Worm (Caenorhabditis elegans) whole organism, mixed stage, embryonic: ENCODE measurements around the gene srbc-19.
"Not testable (repeated sequence)": the region's sequence is repeated elsewhere in the genome, so short reads cannot be mapped to it uniquely, and the experiment has no call there.

Source experiments
- M03D4.4 ChIP-seq: sonication (generic microtip); optimal IDR thresholded peaks from 2 replicates; lab custom pipeline; 2017; ENCODE audit warnings: mild to moderate bottlenecking, missing genetic modification characterization, missing compliant biosample characterization
- bed-3 ChIP-seq: fragments of 200-800 bp; sonication (Bioruptor generic); optimal IDR thresholded peaks from 3 replicates; lab custom pipeline; 2018; ENCODE audit warnings: mild to moderate bottlenecking, missing genetic modification characterization, moderate library complexity, missing compliant biosample characterization
- blmp-1 ChIP-seq: fragments of 150-350 bp; optimal IDR thresholded peaks from 2 replicates; lab custom pipeline; 2014; ENCODE audit warnings: missing biosample characterization, missing genetic modification characterization
- ceh-39 ChIP-seq: fragments of 150-350 bp; optimal IDR thresholded peaks from 2 replicates; lab custom pipeline; 2014; ENCODE audit warnings: missing biosample characterization, missing genetic modification characterization
- ceh-43 ChIP-seq: fragments of 200-800 bp; sonication (Bioruptor generic); optimal IDR thresholded peaks from 2 replicates; lab custom pipeline; 2018; ENCODE audit warnings: mild to moderate bottlenecking, missing genetic modification characterization, moderate library complexity, missing compliant biosample characterization
- ceh-83 ChIP-seq: fragments of 200-800 bp; sonication (Bioruptor generic); optimal IDR thresholded peaks from 2 replicates; lab custom pipeline; 2018; ENCODE audit warnings: mild to moderate bottlenecking, missing genetic modification characterization, missing compliant biosample characterization
- cnd-1 ChIP-seq: fragments of 200-800 bp; sonication (Bioruptor generic); optimal IDR thresholded peaks from 2 replicates; lab custom pipeline; 2018; ENCODE audit warnings: mild to moderate bottlenecking, missing genetic modification characterization, missing compliant biosample characterization
- drap-1 ChIP-seq: fragments of 200-800 bp; sonication (Bioruptor generic); optimal IDR thresholded peaks from 3 replicates; lab custom pipeline; 2018; ENCODE audit warnings: mild to moderate bottlenecking, missing genetic modification characterization, missing compliant biosample characterization
- elt-1 ChIP-seq: sonication (generic microtip); optimal IDR thresholded peaks from 2 replicates; lab custom pipeline; 2017; ENCODE audit warnings: missing genetic modification characterization, mild to moderate bottlenecking, missing compliant biosample characterization, antibody characterized with exemption, moderate library complexity, borderline replicate concordance; ENCODE audit not compliant: insufficient read depth
- flh-1 ChIP-seq: fragments of 200-800 bp; sonication (Bioruptor generic); optimal IDR thresholded peaks from 2 replicates; lab custom pipeline; 2018; ENCODE audit warnings: mild to moderate bottlenecking, missing genetic modification characterization, moderate library complexity, missing compliant biosample characterization
- ham-2 ChIP-seq: fragments of 200-800 bp; sonication (Bioruptor generic); optimal IDR thresholded peaks from 2 replicates; lab custom pipeline; 2018; ENCODE audit warnings: mild to moderate bottlenecking, missing genetic modification characterization, missing compliant biosample characterization
- hlh-1 ChIP-seq: fragments of 150-350 bp; optimal IDR thresholded peaks from 2 replicates; lab custom pipeline; 2014; ENCODE audit warnings: missing biosample characterization, missing genetic modification reagents, missing genetic modification characterization
- lin-13 ChIP-seq: fragments of 150-350 bp; optimal IDR thresholded peaks from 2 replicates; lab custom pipeline; 2014; ENCODE audit warnings: missing biosample characterization, missing genetic modification characterization
- lin-32 ChIP-seq: fragments of 200-800 bp; sonication (Bioruptor generic); optimal IDR thresholded peaks from 2 replicates; lab custom pipeline; 2018; ENCODE audit warnings: mild to moderate bottlenecking, missing genetic modification characterization, missing compliant biosample characterization
- mep-1 ChIP-seq: fragments of 150-350 bp; optimal IDR thresholded peaks from 2 replicates; lab custom pipeline; 2017; ENCODE audit warnings: missing biosample characterization, missing genetic modification reagents, missing genetic modification characterization, inconsistent platforms
- mls-2 ChIP-seq: sonication (generic microtip); optimal IDR thresholded peaks from 2 replicates; lab custom pipeline; 2016; ENCODE audit warnings: mild to moderate bottlenecking, missing genetic modification characterization, moderate library complexity, missing compliant biosample characterization
- nhr-2 ChIP-seq: fragments of 150-350 bp; optimal IDR thresholded peaks from 2 replicates; lab custom pipeline; 2014; ENCODE audit warnings: missing biosample characterization, missing genetic modification characterization
- nhr-28 ChIP-seq: fragments of 150-350 bp; optimal IDR thresholded peaks from 2 replicates; lab custom pipeline; 2014; ENCODE audit warnings: missing biosample characterization, missing genetic modification characterization
- nhr-76 ChIP-seq: sonication (generic microtip); optimal IDR thresholded peaks from 2 replicates; lab custom pipeline; 2017; ENCODE audit warnings: missing biosample characterization, missing genetic modification characterization
- pha-4 ChIP-seq: fragments of 150-350 bp; optimal IDR thresholded peaks from 2 replicates; lab custom pipeline; 2018; ENCODE audit warnings: missing biosample characterization, missing genetic modification reagents, missing genetic modification characterization
- sem-2 ChIP-seq: fragments of 200-800 bp; sonication (Bioruptor generic); optimal IDR thresholded peaks from 2 replicates; lab custom pipeline; 2018; ENCODE audit warnings: mild to moderate bottlenecking, missing genetic modification characterization, missing compliant biosample characterization
- snpc-4 ChIP-seq: fragments of 150-350 bp; optimal IDR thresholded peaks from 2 replicates; lab custom pipeline; 2014; ENCODE audit warnings: missing biosample characterization, missing genetic modification characterization
- sptf-1 ChIP-seq: sonication (generic microtip); optimal IDR thresholded peaks from 2 replicates; lab custom pipeline; 2017; ENCODE audit warnings: mild to moderate bottlenecking, missing genetic modification characterization, moderate library complexity, missing compliant biosample characterization
- tbx-8 ChIP-seq: fragments of 200-800 bp; sonication (Bioruptor generic); optimal IDR thresholded peaks from 2 replicates; lab custom pipeline; 2018; ENCODE audit warnings: mild to moderate bottlenecking, missing genetic modification characterization, moderate library complexity, missing compliant biosample characterization
- unc-120 ChIP-seq: sonication (generic microtip); optimal IDR thresholded peaks from 2 replicates; lab custom pipeline; 2017; ENCODE audit warnings: missing genetic modification characterization, missing compliant biosample characterization; ENCODE audit not compliant: poor library complexity, severe bottlenecking
- unc-39 ChIP-seq: fragments of 150-350 bp; optimal IDR thresholded peaks from 2 replicates; lab custom pipeline; 2014; ENCODE audit warnings: missing biosample characterization, missing genetic modification characterization
- unc-62 ChIP-seq: fragments of 150-350 bp; optimal IDR thresholded peaks from 2 replicates; lab custom pipeline; 2014; ENCODE audit warnings: missing biosample characterization, missing genetic modification reagents, missing genetic modification characterization
- zip-8 ChIP-seq: fragments of 150-350 bp; optimal IDR thresholded peaks from 2 replicates; lab custom pipeline; 2014; ENCODE audit warnings: missing biosample characterization, missing genetic modification characterization
- ztf-11 ChIP-seq: fragments of 150-350 bp; optimal IDR thresholded peaks from 2 replicates; lab custom pipeline; 2014; ENCODE audit warnings: missing biosample characterization, missing genetic modification characterization

Gene srbc-19

DNA sequence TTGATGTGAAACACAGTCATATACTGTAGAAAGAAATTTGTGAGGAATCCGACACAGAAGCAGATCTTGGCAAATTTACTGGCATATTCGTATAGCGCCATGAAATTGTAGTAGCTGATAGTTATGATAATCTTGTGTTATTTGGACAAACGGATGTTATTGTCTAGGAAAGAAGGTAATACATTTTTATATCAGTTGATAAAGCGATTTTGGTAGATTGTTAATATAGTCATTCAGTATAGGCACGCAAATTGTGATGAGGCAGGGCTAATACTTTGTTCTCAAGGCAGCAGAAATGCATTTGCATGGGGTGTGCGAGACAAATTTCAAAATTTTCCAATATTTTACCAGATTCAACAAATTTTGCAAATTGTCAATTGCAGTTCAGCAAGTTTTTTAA, 20.5 kb downstream of the srbc-19 start, which contains the start of gene str-52:
Gene str-52, minus strand, starts transcription at position 101 of the 400 bp plus-strand sequence.
- TF ChIP-seq unc-62 (GFP tag; lab: Kevin White, UChicago) (no peak), nhr-28 (tag; lab: Kevin White, UChicago) (no peak), snpc-4 (no peak), mls-2 (tag; lab: Kevin White, UChicago) (no peak), lin-32 (GFP tag; lab: Kevin White, UChicago) (no peak), sem-2 (GFP tag; lab: Kevin White, UChicago) (no peak), ceh-83 (GFP tag; lab: Kevin White, UChicago) (no peak), unc-39 (tag; lab: Kevin White, UChicago) (no peak), mep-1 (no peak), drap-1 (GFP tag; lab: Kevin White, UChicago) (no peak)

- not testable (repeated sequence) for TF ChIP-seq snpc-4; nhr-2 (tag; lab: Kevin White, UChicago); sptf-1 (tag; lab: Kevin White, UChicago)
Measured at ce11 chrV:2144408-2144807, 22.2 kb downstream of the srbc-19 start, which contains the start of gene F22F7.12. TSS of gene F22F7.12 (minus strand) at chrV:2144508.

DNA sequence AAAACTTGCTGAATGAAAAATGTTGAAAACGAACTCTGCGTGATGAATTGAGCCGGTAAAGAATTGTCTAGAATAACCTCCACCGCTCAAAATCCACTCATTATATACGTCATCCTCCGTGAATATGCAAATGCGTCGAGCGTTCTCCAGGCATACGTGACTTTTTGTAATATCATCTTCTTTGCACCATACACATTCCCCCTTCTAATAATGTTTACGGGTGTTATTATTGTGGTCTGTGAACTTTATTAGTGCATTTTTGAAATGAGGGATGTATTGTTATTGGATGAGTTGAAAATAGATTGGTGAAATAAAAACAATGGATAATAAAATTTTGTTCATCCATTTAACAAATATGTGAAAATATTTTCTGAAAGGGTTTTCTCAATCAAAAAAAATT, 26.7 kb downstream of the srbc-19 start, which contains the start of gene F22F7.7:
Gene F22F7.7, minus strand, starts transcription at position 125 of the 400 bp plus-strand sequence.
- TF ChIP-seq cnd-1 (tag; lab: Kevin White, UChicago) (no peak), ceh-43 (GFP tag; lab: Kevin White, UChicago) (no peak), lin-32 (GFP tag; lab: Kevin White, UChicago) (no peak), elt-1 (no peak), nhr-76 (no peak), ceh-83 (GFP tag; lab: Kevin White, UChicago) (no peak), mep-1 (no peak), hlh-1 (tag; lab: Kevin White, UChicago) (no peak), unc-39 (tag; lab: Kevin White, UChicago) (no peak), blmp-1 (tag; lab: Kevin White, UChicago) (no peak), snpc-4 (no peak), unc-62 (GFP tag; lab: Kevin White, UChicago) (no peak), ham-2 (no peak), pha-4 (tag; lab: Kevin White, UChicago) (no peak), ceh-39 (tag; lab: Kevin White, UChicago) (no peak), tbx-8 (GFP tag; lab: Kevin White, UChicago) (no peak), M03D4.4 (no peak), mls-2 (tag; lab: Kevin White, UChicago) (no peak)

DNA sequence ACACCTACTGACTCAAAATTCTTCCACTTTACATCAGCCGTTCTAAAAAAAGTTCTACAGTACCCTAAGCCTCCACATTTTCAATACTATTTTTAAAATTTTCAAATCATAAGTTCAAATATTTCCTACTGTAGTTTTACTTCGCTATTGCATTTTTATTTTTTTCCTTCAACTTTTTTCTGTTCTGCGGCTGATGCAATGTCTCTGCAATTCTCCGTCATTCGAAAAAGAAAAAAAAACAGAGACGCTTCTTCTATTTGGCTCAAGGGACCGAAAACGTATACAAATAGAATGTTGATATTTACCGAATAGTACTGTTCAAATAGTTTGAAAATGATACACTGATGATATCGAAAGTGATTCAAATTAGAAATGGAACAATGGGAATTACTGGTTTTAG, 28.3 kb downstream of the srbc-19 start:
- TF ChIP-seq elt-1 = no peak
- no peak for TF ChIP-seq snpc-4

DNA sequence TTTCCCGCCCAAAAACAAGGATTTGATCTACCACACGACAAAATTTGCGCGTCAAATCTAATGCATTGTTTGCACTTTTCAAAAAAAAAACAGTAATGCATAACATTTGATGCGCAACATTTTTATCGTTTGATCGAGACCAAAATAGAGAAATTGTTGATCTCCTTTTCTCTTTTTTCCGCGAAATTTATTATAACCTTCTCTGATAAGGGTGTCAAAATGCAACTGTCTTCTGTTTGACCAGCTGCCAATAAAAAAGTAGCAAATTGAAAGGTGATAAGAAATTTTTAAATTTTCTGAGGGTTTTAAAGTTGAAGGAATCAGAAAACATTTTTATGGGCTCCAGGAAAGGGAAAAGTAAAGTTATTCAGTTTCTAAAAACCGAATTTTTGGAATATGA, 29.6 kb downstream of the srbc-19 start:
- TF ChIP-seq nhr-2 (tag; lab: Kevin White, UChicago) (no peak), blmp-1 (tag; lab: Kevin White, UChicago) (no peak), nhr-76 (no peak)

DNA sequence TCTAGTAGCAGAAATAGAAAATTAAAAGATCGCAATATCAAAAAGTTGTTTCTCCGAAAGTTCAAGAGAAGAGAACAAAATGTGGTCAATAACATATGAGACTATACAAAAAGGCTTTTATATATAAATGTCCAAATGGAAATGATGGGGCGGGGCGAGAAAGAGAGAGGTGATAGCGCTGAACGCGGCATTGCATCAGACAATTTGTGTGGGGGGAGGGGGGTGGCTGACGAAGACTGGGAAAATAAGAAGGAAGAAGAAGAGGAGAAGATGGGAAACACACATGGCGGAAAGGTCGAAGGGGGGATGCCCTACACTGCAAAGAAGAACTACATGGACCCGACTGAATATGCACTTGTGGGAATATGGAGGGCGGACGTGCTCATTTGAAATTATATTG, 31.3 kb downstream of the srbc-19 start:
- TF ChIP-seq sptf-1 (tag; lab: Kevin White, UChicago) (peak; percentile 8), unc-120 (tag; lab: Kevin White, UChicago) (peak; percentile 34), lin-32 (GFP tag; lab: Kevin White, UChicago) (no peak)
- TF ChIP-seq, all 35 proteins: peak for 2

- TF ChIP-seq flh-1 (no peak), unc-39 (tag; lab: Kevin White, UChicago) (no peak), unc-120 (tag; lab: Kevin White, UChicago) (no peak), lin-13 (tag; lab: Kevin White, UChicago) (no peak), ham-2 (no peak), unc-62 (GFP tag; lab: Kevin White, UChicago) (no peak), ceh-43 (GFP tag; lab: Kevin White, UChicago) (no peak), snpc-4 (no peak), drap-1 (GFP tag; lab: Kevin White, UChicago) (no peak), blmp-1 (tag; lab: Kevin White, UChicago) (no peak), bed-3 (no peak), cnd-1 (tag; lab: Kevin White, UChicago) (no peak), ztf-11 (tag; lab: Kevin White, UChicago) (no peak), zip-8 (tag; lab: Kevin White, UChicago) (no peak), elt-1 (no peak)
- TF ChIP-seq, all 35 proteins: peak for 0
Measured at ce11 chrV:2134340-2134739, 32.2 kb downstream of the srbc-19 start.
